Worm (Caenorhabditis elegans): ENCODE results near the gene T25C12.3.

The T25C12.3 gene

ce11 chrX:11474149-11474585, 25.6 kb downstream of the T25C12.3 start (continued):
- TF ChIP-seq mep-1 (tag; optimal IDR thresholded peaks at IDR 0.05) (no peak), ceh-88 (GFP tag; IDR thresholded peaks at IDR 0.05) (0 out of 2 replicates have a peak, but pooled peaks have one; percentile 8), ztf-11 (tag; optimal IDR thresholded peaks at IDR 0.05) (no peak), skn-1 (tag; optimal IDR thresholded peaks at IDR 0.05) (peak; percentile 24), xbp-1 (tag; optimal IDR thresholded peaks at IDR 0.05) (no peak), Y116A8C.19 (tag; optimal IDR thresholded peaks at IDR 0.05; ENCODE audit: borderline replicate concordance) (no peak), nhr-237 (tag; optimal IDR thresholded peaks at IDR 0.05) (peak; percentile 22), aha-1 (tag; optimal IDR thresholded peaks at IDR 0.05) (no peak), lin-13 (GFP tag; optimal IDR thresholded peaks at IDR 0.05) (no peak), fkh-4 (tag; optimal IDR thresholded peaks at IDR 0.05; ENCODE audit: borderline replicate concordance) (no peak), mdl-1 (tag; optimal IDR thresholded peaks at IDR 0.05) (no peak), sox-4 (tag; optimal IDR thresholded peaks at IDR 0.05) (no peak), lsy-2 (tag; optimal IDR thresholded peaks at IDR 0.05) (peak in 1 of 2 experiments; percentile 38)

ce11 chrX:11472953-11473671, 26.7 kb downstream of the T25C12.3 start:
- TF ChIP-seq rnt-1 (tag; optimal IDR thresholded peaks at IDR 0.05) (peak; percentile 61), skn-1 (tag; optimal IDR thresholded peaks at IDR 0.05) (peak; percentile 6), alr-1 (tag; optimal IDR thresholded peaks at IDR 0.05; ENCODE audit: borderline replicate concordance) (no peak), nhr-19 (GFP tag; conservative IDR thresholded peaks at IDR 0.05) (peak; percentile 45), pag-3 (tag; optimal IDR thresholded peaks at IDR 0.05; ENCODE audit: borderline replicate concordance, insufficient read depth) (no peak), hpl-2 (GFP tag; optimal IDR thresholded peaks at IDR 0.05) (no peak), ama-1 (optimal IDR thresholded peaks at IDR 0.05) (no peak), lin-13 (GFP tag; optimal IDR thresholded peaks at IDR 0.05) (no peak), ces-1 (GFP tag; optimal IDR thresholded peaks at IDR 0.05) (no peak), fkh-4 (tag; optimal IDR thresholded peaks at IDR 0.05; ENCODE audit: borderline replicate concordance) (no peak), mdl-1 (tag; optimal IDR thresholded peaks at IDR 0.05) (peak in 1 of 2 experiments; percentile 50), sup-37 (GFP tag; optimal IDR thresholded peaks at IDR 0.05) (peak; percentile 24), elt-3 (tag; optimal IDR thresholded peaks at IDR 0.05) (no peak), dpl-1 (GFP tag; optimal IDR thresholded peaks at IDR 0.05) (no peak), zag-1 (tag; optimal IDR thresholded peaks at IDR 0.05) (peak; percentile 6), nhr-84 (tag; optimal IDR thresholded peaks at IDR 0.05) (no peak), C34B4.2 (tag; optimal IDR thresholded peaks at IDR 0.05) (no peak), zip-4 (GFP tag; optimal IDR thresholded peaks at IDR 0.05) (no peak), elt-2 (tag; optimal IDR thresholded peaks at IDR 0.05) (no peak), nhr-77 (tag; optimal IDR thresholded peaks at IDR 0.05) (no peak), aha-1 (tag; optimal IDR thresholded peaks at IDR 0.05) (no peak), blmp-1 (tag; optimal IDR thresholded peaks at IDR 0.05) (no peak), ceh-63 (GFP tag; optimal IDR thresholded peaks at IDR 0.05) (no peak), unc-86 (tag; optimal IDR thresholded peaks at IDR 0.05) (peak; percentile 79), nhr-20 (tag; optimal IDR thresholded peaks at IDR 0.05) (peak; percentile 49), jun-1 (tag; optimal IDR thresholded peaks at IDR 0.05) (no peak), nhr-76 (tag; optimal IDR thresholded peaks at IDR 0.05) (no peak), tlp-1 (tag; optimal IDR thresholded peaks at IDR 0.05) (no peak), vab-15 (tag; optimal IDR thresholded peaks at IDR 0.05) (no peak), sox-4 (tag; optimal IDR thresholded peaks at IDR 0.05) (peak; percentile 63), lsy-2 (tag; optimal IDR thresholded peaks at IDR 0.05) (peak; percentile 6 to 43), nhr-28 (tag; optimal IDR thresholded peaks at IDR 0.05) (no peak), lir-3 (tag; optimal IDR thresholded peaks at IDR 0.05; ENCODE audit: poor library complexity) (no peak), tbx-2 (tag; optimal IDR thresholded peaks at IDR 0.05) (peak; percentile 81), mep-1 (tag; optimal IDR thresholded peaks at IDR 0.05) (peak; percentile 62), ceh-90 (tag; optimal IDR thresholded peaks at IDR 0.05) (no peak), ets-5 (GFP tag; IDR thresholded peaks at IDR 0.05) (no peak), hlh-4 (tag; optimal IDR thresholded peaks at IDR 0.05) (no peak), nhr-90 (tag; optimal IDR thresholded peaks at IDR 0.05; ENCODE audit: poor library complexity) (no peak), unc-130 (tag; optimal IDR thresholded peaks at IDR 0.05) (peak; percentile 1), ztf-11 (tag; optimal IDR thresholded peaks at IDR 0.05) (no peak), lin-35 (GFP tag; optimal IDR thresholded peaks at IDR 0.05) (peak in 1 of 2 experiments; percentile 38), nhr-237 (tag; optimal IDR thresholded peaks at IDR 0.05) (no peak), C04F5.9 (tag; optimal IDR thresholded peaks at IDR 0.05) (no peak), unc-98 (GFP tag; IDR thresholded peaks at IDR 0.05) (no peak)
